Worm (Caenorhabditis elegans) whole organism, L2 larva: ENCODE results near the gene R13H4.7.

Source experiments
- elt-3 ChIP-seq: sonication (generic microtip); optimal IDR thresholded peaks from 2 replicates; lab custom pipeline; 2017; ENCODE audit warnings: missing biosample characterization, missing genetic modification characterization
- mab-5 ChIP-seq: fragments of 150-350 bp; optimal IDR thresholded peaks from 2 replicates; lab custom pipeline; 2014; ENCODE audit warnings: missing biosample characterization, missing genetic modification characterization
- zag-1 ChIP-seq: fragments of 150-350 bp; optimal IDR thresholded peaks from 2 replicates; lab custom pipeline; 2014; ENCODE audit warnings: missing biosample characterization, missing genetic modification characterization
- ztf-11 ChIP-seq: sonication (generic microtip); optimal IDR thresholded peaks from 2 replicates; lab custom pipeline; 2017; ENCODE audit warnings: missing biosample characterization, missing genetic modification characterization

DNA sequence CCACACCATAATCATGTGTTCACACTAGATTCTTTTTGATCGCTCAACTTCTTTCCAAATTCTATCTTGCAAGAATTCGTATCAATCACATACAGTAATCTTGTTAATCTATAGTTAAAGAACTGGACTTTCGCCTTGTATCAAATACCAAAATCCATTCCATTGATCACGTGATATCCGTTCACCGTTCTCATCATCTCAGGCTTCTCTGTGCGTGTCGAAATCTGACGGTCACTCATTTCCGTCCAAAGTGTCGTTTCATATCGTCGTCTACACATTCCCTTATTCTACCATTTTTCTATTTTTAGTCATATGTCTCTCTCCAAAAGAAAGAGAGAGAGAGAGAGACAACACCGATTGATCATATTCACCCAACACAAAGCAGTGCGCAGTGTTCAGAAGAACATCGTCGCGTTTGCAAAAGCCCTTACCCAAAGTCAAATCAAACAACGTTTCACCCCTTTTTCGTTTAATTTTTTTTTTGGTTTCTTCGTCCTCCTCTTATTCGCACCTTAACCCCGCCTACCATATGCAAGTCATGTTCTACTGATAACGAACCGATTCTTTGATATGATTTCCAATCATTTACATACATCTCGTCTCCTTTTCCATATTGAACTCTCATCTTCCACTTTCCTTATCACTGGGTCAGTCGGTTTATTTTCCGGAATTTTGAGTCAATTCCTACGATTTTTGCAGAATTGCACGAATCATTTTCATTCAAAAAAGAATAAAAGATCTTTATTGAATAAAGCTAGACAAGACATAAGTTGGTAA lies 8.8 kb downstream of the R13H4.7 start:
- TF ChIP-seq zag-1 (no peak), elt-3 (tag; lab: Kevin White, UChicago) (no peak), ztf-11 (tag; lab: Kevin White, UChicago) (no peak), mab-5 (tag; lab: Kevin White, UChicago) (no peak)
